Fruit fly (Drosophila melanogaster) whole organism, embryonic: Measurements from ENCODE around the gene fz4.

Experiments used
- Awh ChIP-seq: fragments of 200-800 bp; sonication (Bioruptor generic); IDR thresholded peaks from 2 replicates; pipeline ENCODE4, ENCODE4 v1.3.6; 2022; ENCODE audit warnings: missing biosample characterization, missing genetic modification characterization
- CG10147 ChIP-seq: fragments of 200-800 bp; sonication (Bioruptor generic); optimal IDR thresholded peaks from 2 replicates; lab custom pipeline; 2019; ENCODE audit warnings: missing biosample characterization, mild to moderate bottlenecking, missing genetic modification characterization, moderate library complexity
- CG10979 ChIP-seq: fragments of 200-800 bp; sonication (Bioruptor generic); optimal IDR thresholded peaks from 2 replicates; lab custom pipeline; 2018; ENCODE audit warnings: missing biosample characterization, mild to moderate bottlenecking, missing genetic modification characterization, moderate library complexity
- CG11504 ChIP-seq: fragments of 200-800 bp; sonication (Bioruptor generic); optimal IDR thresholded peaks from 3 replicates; lab custom pipeline; 2019; ENCODE audit warnings: missing biosample characterization, mild to moderate bottlenecking, missing genetic modification characterization, moderate library complexity
- CG12155 ChIP-seq: fragments of 200-800 bp; sonication (Bioruptor generic); optimal IDR thresholded peaks from 3 replicates; lab custom pipeline; 2016; ENCODE audit warnings: missing biosample characterization, missing genetic modification characterization
- CG1233 ChIP-seq: fragments of 200-800 bp; sonication (Bioruptor generic); optimal IDR thresholded peaks from 4 replicates; lab custom pipeline; 2018; ENCODE audit warnings: missing biosample characterization, mild to moderate bottlenecking, missing genetic modification characterization
- CG16779 ChIP-seq: fragments of 200-800 bp; sonication (Bioruptor generic); IDR thresholded peaks from 2 replicates; pipeline ENCODE4 v1.3.6; 2022; ENCODE audit warnings: missing biosample characterization, missing genetic modification characterization
- CG18599 ChIP-seq: fragments of 200-800 bp; sonication (Bioruptor generic); optimal IDR thresholded peaks from 3 replicates; lab custom pipeline; 2017; ENCODE audit warnings: missing biosample characterization, missing genetic modification characterization, mild to moderate bottlenecking, moderate library complexity, missing genetic modification reagents
- CG2129 ChIP-seq: fragments of 200-800 bp; sonication (Bioruptor generic); IDR thresholded peaks from 2 replicates; pipeline ENCODE4 v1.3.6; 2022; ENCODE audit warnings: missing biosample characterization, missing genetic modification characterization; ENCODE audit not compliant: partially characterized antibody
- CG32767 ChIP-seq: fragments of 200-800 bp; sonication (Bioruptor generic); IDR thresholded peaks from 2 replicates; pipeline ENCODE4 v1.3.6; 2022; ENCODE audit warnings: missing biosample characterization, missing genetic modification characterization
- CG6683 ChIP-seq: fragments of 200-800 bp; sonication (Bioruptor generic); optimal IDR thresholded peaks from 2 replicates; lab custom pipeline; 2017; ENCODE audit warnings: missing biosample characterization, mild to moderate bottlenecking, missing genetic modification characterization, missing genetic modification reagents
- CG8924 ChIP-seq: fragments of 200-800 bp; optimal IDR thresholded peaks from 3 replicates; lab custom pipeline; 2019; ENCODE audit warnings: missing biosample characterization, mild to moderate bottlenecking, missing genetic modification characterization, moderate library complexity
- CG9437 ChIP-seq: fragments of 200-800 bp; sonication (Bioruptor generic); optimal IDR thresholded peaks from 2 replicates; lab custom pipeline; 2018; ENCODE audit warnings: missing biosample characterization, mild to moderate bottlenecking, missing genetic modification characterization
- CG9609 ChIP-seq: fragments of 200-800 bp; sonication (Bioruptor generic); optimal IDR thresholded peaks from 3 replicates; lab custom pipeline; 2016; ENCODE audit warnings: missing biosample characterization, missing genetic modification characterization
- Dp ChIP-seq: fragments of 200-800 bp; sonication (Bioruptor generic); optimal IDR thresholded peaks from 2 replicates; lab custom pipeline; 2018; ENCODE audit warnings: missing biosample characterization, mild to moderate bottlenecking, missing genetic modification characterization, moderate library complexity
- H2.0 ChIP-seq: fragments of 200-800 bp; sonication (Bioruptor generic); IDR thresholded peaks from 2 replicates; pipeline ENCODE4 v1.3.6; 2022; ENCODE audit warnings: missing biosample characterization, missing genetic modification characterization
- Hmr ChIP-seq: fragments of 200-800 bp; sonication (Bioruptor generic); optimal IDR thresholded peaks from 3 replicates; lab custom pipeline; 2017; ENCODE audit warnings: mild to moderate bottlenecking, missing biosample characterization, missing genetic modification reagents, missing genetic modification characterization
- Mad ChIP-seq: fragments of 200-800 bp; sonication (Bioruptor generic); optimal IDR thresholded peaks from 2 replicates; lab custom pipeline; 2016; ENCODE audit warnings: missing biosample characterization, missing genetic modification characterization
- Med ChIP-seq: fragments of 200-800 bp; sonication (Bioruptor generic); peaks from one replicate; lab custom pipeline; 2016; ENCODE audit warnings: missing biosample characterization, missing genetic modification characterization, mild to moderate bottlenecking, inconsistent platforms, moderate library complexity
- Myb ChIP-seq: fragments of 200-800 bp; sonication (Bioruptor generic); optimal IDR thresholded peaks from 2 replicates; lab custom pipeline; 2016; ENCODE audit warnings: missing biosample characterization, missing genetic modification characterization
- NFAT ChIP-seq: fragments of 200-800 bp; sonication (Bioruptor generic); IDR thresholded peaks from 2 replicates; pipeline ENCODE4 v1.3.6; 2022; ENCODE audit warnings: missing biosample characterization, missing genetic modification characterization
- NK7.1 ChIP-seq: fragments of 200-800 bp; sonication (Bioruptor generic); optimal IDR thresholded peaks from 3 replicates; lab custom pipeline; 2016; ENCODE audit warnings: missing biosample characterization, missing genetic modification characterization
- Nf-YA ChIP-seq: fragments of 200-800 bp; sonication (Bioruptor generic); IDR thresholded peaks from 2 replicates; pipeline ENCODE4 v1.3.6; 2022; ENCODE audit warnings: missing biosample characterization, missing genetic modification characterization
- Opbp ChIP-seq: fragments of 200-800 bp; sonication (Bioruptor generic); IDR thresholded peaks from 3 replicates; pipeline ENCODE4 v1.3.6; 2022; ENCODE audit warnings: missing biosample characterization, missing genetic modification characterization; ENCODE audit not compliant: partially characterized antibody
- Ptx1 ChIP-seq: fragments of 200-800 bp; sonication (Bioruptor generic); IDR thresholded peaks from 2 replicates; pipeline ENCODE4 v1.3.6; 2022; ENCODE audit warnings: missing biosample characterization, missing genetic modification characterization
- Sox100B ChIP-seq: fragments of 200-800 bp; sonication (Bioruptor generic); optimal IDR thresholded peaks from 3 replicates; lab custom pipeline; 2018; ENCODE audit warnings: missing biosample characterization, mild to moderate bottlenecking, missing genetic modification characterization
- Sry-δ ChIP-seq: fragments of 200-800 bp; sonication (Bioruptor generic); optimal IDR thresholded peaks from 2 replicates; lab custom pipeline; 2016; ENCODE audit warnings: missing biosample characterization, missing genetic modification characterization
- Ssrp ChIP-seq: fragments of 200-800 bp; sonication (Bioruptor generic); optimal IDR thresholded peaks from 2 replicates; lab custom pipeline; 2018; ENCODE audit warnings: missing biosample characterization, mild to moderate bottlenecking, missing genetic modification characterization, moderate library complexity
- ato ChIP-seq: fragments of 200-800 bp; sonication (Bioruptor generic); IDR thresholded peaks from 2 replicates; pipeline ENCODE4 v1.3.6; 2022; ENCODE audit warnings: missing biosample characterization, missing genetic modification characterization; ENCODE audit not compliant: partially characterized antibody
- bbx ChIP-seq: fragments of 200-800 bp; sonication (Bioruptor generic); IDR thresholded peaks from 2 replicates; pipeline ENCODE4 v1.3.6; 2022; ENCODE audit warnings: missing biosample characterization, missing genetic modification characterization; ENCODE audit not compliant: partially characterized antibody
- btn ChIP-seq: fragments of 200-800 bp; sonication (Bioruptor generic); optimal IDR thresholded peaks from 2 replicates; lab custom pipeline; 2016; ENCODE audit warnings: missing biosample characterization, missing genetic modification characterization
- chn ChIP-seq: fragments of 200-800 bp; sonication (Bioruptor generic); optimal IDR thresholded peaks from 2 replicates; lab custom pipeline; 2016; ENCODE audit warnings: missing biosample characterization, missing genetic modification characterization
- ci ChIP-seq: fragments of 200-800 bp; sonication (Bioruptor generic); IDR thresholded peaks from 3 replicates; pipeline ENCODE4 v1.3.6; 2022; ENCODE audit warnings: missing biosample characterization, missing genetic modification characterization
- cwo ChIP-seq: fragments of 200-800 bp; sonication (Bioruptor generic); optimal IDR thresholded peaks from 3 replicates; lab custom pipeline; 2017; ENCODE audit warnings: missing biosample characterization, missing genetic modification characterization, mild to moderate bottlenecking, moderate library complexity, missing genetic modification reagents
- dysf ChIP-seq: fragments of 200-800 bp; sonication (Bioruptor generic); IDR thresholded peaks from 3 replicates; pipeline ENCODE4 v1.3.6; 2022; ENCODE audit warnings: missing biosample characterization, missing genetic modification characterization
- gem ChIP-seq: fragments of 200-800 bp; sonication (Bioruptor generic); optimal IDR thresholded peaks from 2 replicates; lab custom pipeline; 2019; ENCODE audit warnings: missing biosample characterization, mild to moderate bottlenecking, missing genetic modification characterization, moderate library complexity
- grau ChIP-seq: fragments of 200-800 bp; optimal IDR thresholded peaks from 3 replicates; lab custom pipeline; 2019; ENCODE audit warnings: missing biosample characterization, mild to moderate bottlenecking, missing genetic modification characterization, moderate library complexity
- h ChIP-seq: fragments of >200 bp; optimal IDR thresholded peaks from 2 replicates; lab custom pipeline; 2017
- insv ChIP-seq, 2 experiments: fragments of 200-800 bp; sonication (Bioruptor generic); optimal IDR thresholded peaks; 3 replicates each; lab custom pipeline; 2016 to 2018; ENCODE audit warnings: missing biosample characterization in 2 of 2, missing genetic modification characterization in 2 of 2
- lab ChIP-seq: fragments of 200-800 bp; sonication (Bioruptor generic); optimal IDR thresholded peaks from 3 replicates; lab custom pipeline; 2017; ENCODE audit warnings: missing biosample characterization, missing genetic modification characterization, mild to moderate bottlenecking, moderate library complexity, missing genetic modification reagents
- lilli ChIP-seq: fragments of 200-800 bp; sonication (Bioruptor generic); optimal IDR thresholded peaks from 3 replicates; lab custom pipeline; 2016; ENCODE audit warnings: missing biosample characterization, missing genetic modification characterization
- phol ChIP-seq: fragments of 200-800 bp; sonication (Bioruptor generic); optimal IDR thresholded peaks from 3 replicates; lab custom pipeline; 2018; ENCODE audit warnings: missing biosample characterization, mild to moderate bottlenecking, missing genetic modification characterization, moderate library complexity
- pzg ChIP-seq: fragments of 200-800 bp; sonication (Bioruptor generic); optimal IDR thresholded peaks from 3 replicates; lab custom pipeline; 2018; ENCODE audit warnings: missing biosample characterization, mild to moderate bottlenecking, missing genetic modification characterization, moderate library complexity
- schlank ChIP-seq: fragments of 200-800 bp; sonication (Bioruptor generic); optimal IDR thresholded peaks from 2 replicates; lab custom pipeline; 2018; ENCODE audit warnings: missing biosample characterization, mild to moderate bottlenecking, missing genetic modification characterization
- scrt ChIP-seq: fragments of 200-800 bp; sonication (Bioruptor generic); optimal IDR thresholded peaks from 2 replicates; lab custom pipeline; 2018; ENCODE audit warnings: missing biosample characterization, mild to moderate bottlenecking, missing genetic modification characterization, moderate library complexity
- sens ChIP-seq: fragments of 200-800 bp; sonication (Bioruptor generic); peaks from one replicate; lab custom pipeline; 2016; ENCODE audit warnings: missing biosample characterization, missing genetic modification characterization
- slbo ChIP-seq: fragments of 200-800 bp; sonication (Bioruptor generic); IDR thresholded peaks from 2 replicates; pipeline ENCODE4 v1.3.6; 2022; ENCODE audit warnings: missing biosample characterization, missing genetic modification characterization
- slp2 ChIP-seq: fragments of 200-800 bp; sonication (Bioruptor generic); optimal IDR thresholded peaks from 2 replicates; lab custom pipeline; 2016; ENCODE audit warnings: missing biosample characterization, missing genetic modification characterization
- tgo ChIP-seq: fragments of 200-800 bp; sonication (Bioruptor generic); IDR thresholded peaks from 3 replicates; pipeline ENCODE4 v1.3.6; 2022; ENCODE audit warnings: missing biosample characterization, missing genetic modification characterization
- tio ChIP-seq: fragments of 200-800 bp; sonication (Bioruptor generic); optimal IDR thresholded peaks from 2 replicates; lab custom pipeline; 2017; ENCODE audit warnings: missing biosample characterization, missing genetic modification characterization, inconsistent platforms

fz4 gene

dm6 chrX:7065835-7066234, 44.3 kb downstream of the fz4 start, which contains the start of gene CG12541 (continued):
- peak; percentile 4 for TF ChIP-seq lab (GFP tag; lab: Kevin White, UChicago)
- TF ChIP-seq NFAT (GFP tag; lab: Robert Waterston, UW), result peak; percentile 27; the same call in 1 of the 2 replicates

DNA sequence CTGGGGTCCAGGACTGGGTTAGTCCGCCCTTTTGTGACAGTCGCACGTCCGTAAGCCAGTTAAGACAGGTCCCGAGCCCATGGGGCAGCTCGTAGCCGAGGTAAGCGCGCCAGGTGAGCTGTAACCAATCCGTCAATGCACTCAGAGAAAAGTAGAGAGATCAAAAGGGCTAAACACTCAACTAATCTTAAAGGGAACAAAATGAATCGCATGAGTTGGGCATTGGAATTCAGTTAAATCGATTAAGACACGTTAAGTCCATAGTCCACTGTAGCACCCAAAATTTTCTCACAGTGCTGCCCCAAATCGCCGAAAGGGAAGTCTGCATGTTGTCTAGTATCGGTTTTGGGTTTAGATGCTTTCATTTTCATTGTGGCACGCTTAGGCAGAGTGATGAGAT, 46.6 kb downstream of the fz4 start:
- TF ChIP-seq CG11504 (peak; percentile 15), CG12155 (no peak), gem (peak; percentile 18), slbo (GFP tag; lab: Robert Waterston, UW) (no peak), CG18599 (peak; percentile 18), grau (no peak), Nf-YA (GFP tag; lab: Robert Waterston, UW) (no peak), lab (GFP tag; lab: Kevin White, UChicago) (peak; percentile 26), lilli (GFP tag; lab: Kevin White, UChicago) (no peak), Myb (GFP tag; lab: Kevin White, UChicago) (no peak), phol (tag; lab: Kevin White, UChicago) (no peak), chn (GFP tag; lab: Kevin White, UChicago) (no peak), CG1233 (no peak), CG32767 (no peak), Awh (no peak), h (lab: Kevin White, UChicago) (no peak), scrt (GFP tag; lab: Kevin White, UChicago) (no peak), CG16779 (no peak), CG8924 (tag; lab: Kevin White, UChicago) (no peak), Dp (no peak), NK7.1 (GFP tag; lab: Kevin White, UChicago) (no peak), pzg (GFP tag; lab: Kevin White, UChicago) (no peak), CG9609 (GFP tag; lab: Kevin White, UChicago) (no peak), Sry-δ (GFP tag; lab: Kevin White, UChicago) (no peak), Hmr (GFP tag; lab: Kevin White, UChicago) (no peak), CG10147 (no peak), ato (no peak), dysf (no peak), Med (GFP tag; lab: Kevin White, UChicago) (peak; percentile 67), Sox100B (GFP tag; lab: Kevin White, UChicago) (no peak), CG6683 (GFP tag; lab: Kevin White, UChicago) (no peak), slp2 (no peak), tio (GFP tag; lab: Kevin White, UChicago) (no peak), H2.0 (GFP tag; lab: Robert Waterston, UW) (no peak), Ptx1 (GFP tag; lab: Robert Waterston, UW) (0 out of 2 replicates have a peak, but pooled peaks have one; percentile 7), Ssrp (tag; lab: Kevin White, UChicago) (no peak), bbx (GFP tag; lab: Robert Waterston, UW) (no peak), schlank (tag; lab: Kevin White, UChicago) (no peak), insv (GFP tag; optimal IDR thresholded peaks at IDR 0.05; lab: Kevin White, UChicago) (no peak), ci (no peak), CG2129 (no peak), tgo (GFP tag; lab: Robert Waterston, UW) (no peak), Mad (GFP tag; lab: Kevin White, UChicago) (no peak), sens (GFP tag; lab: Kevin White, UChicago) (no peak), cwo (GFP tag; lab: Kevin White, UChicago) (no peak), CG10979 (no peak), CG9437 (no peak), btn (GFP tag; lab: Kevin White, UChicago) (no peak), Opbp (no peak)
